Worm (Caenorhabditis elegans): ENCODE data around the gene dhs-20.
A peak's percentile ranks its signal among the peaks of the same experiment; 100 is the strongest.

dhs-20 gene

DNA sequence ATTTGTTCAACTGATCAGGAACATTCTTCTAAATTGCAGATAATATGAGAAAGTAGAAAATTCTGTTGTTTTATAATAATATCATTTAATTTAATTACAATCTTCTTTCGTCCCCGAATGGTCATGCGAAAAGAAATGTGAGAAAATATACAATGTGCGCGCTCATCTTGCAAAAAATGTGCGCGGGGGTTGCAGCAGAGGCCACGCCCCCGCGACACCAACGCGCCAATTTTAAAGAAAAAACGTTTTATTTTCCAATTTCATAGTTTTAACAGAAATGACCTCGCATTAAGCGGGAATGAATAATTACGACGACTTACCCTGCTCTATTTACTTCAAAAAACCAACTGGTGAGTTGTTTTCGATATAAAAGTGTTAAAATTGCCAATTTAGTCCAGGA, 6.1 kb upstream of the dhs-20 start, which contains the start of gene sas-5:
Gene sas-5 (plus strand): TSS at position 257 of the 400 bp plus-strand sequence.
- TF ChIP-seq ztf-11 (tag; optimal IDR thresholded peaks at IDR 0.05) (no peak), nhr-21 (tag; optimal IDR thresholded peaks at IDR 0.05) (peak; percentile 33), egl-27 (tag; optimal IDR thresholded peaks at IDR 0.05) (no peak), nhr-77 (tag; optimal IDR thresholded peaks at IDR 0.05) (no peak), lin-13 (GFP tag; optimal IDR thresholded peaks at IDR 0.05) (peak; percentile 57), mbf-1 (tag; optimal IDR thresholded peaks at IDR 0.05) (no peak), lin-11 (tag; optimal IDR thresholded peaks at IDR 0.05) (peak; percentile 71), nhr-6 (tag; optimal IDR thresholded peaks at IDR 0.05) (peak; percentile 32), snpc-4 (tag; optimal IDR thresholded peaks at IDR 0.05) (peak; percentile 62), elt-3 (tag; optimal IDR thresholded peaks at IDR 0.05) (no peak), Y55F3AM.14 (GFP tag; optimal IDR thresholded peaks at IDR 0.05) (no peak), peb-1 (tag; optimal IDR thresholded peaks at IDR 0.05) (no peak), aly-2 (tag; optimal IDR thresholded peaks at IDR 0.05) (no peak), zag-1 (tag; optimal IDR thresholded peaks at IDR 0.05) (no peak), nhr-10 (tag; optimal IDR thresholded peaks at IDR 0.05) (no peak), unc-39 (tag; optimal IDR thresholded peaks at IDR 0.05) (no peak), nhr-25 (tag; optimal IDR thresholded peaks at IDR 0.05) (peak; percentile 76), unc-55 (GFP tag; optimal IDR thresholded peaks at IDR 0.05) (peak; percentile 86), blmp-1 (tag; optimal IDR thresholded peaks at IDR 0.05; ENCODE audit: insufficient read depth) (peak; percentile 17), nhr-23 (tag; optimal IDR thresholded peaks at IDR 0.05) (no peak), mdl-1 (tag; optimal IDR thresholded peaks at IDR 0.05) (no peak), nhr-237 (tag; optimal IDR thresholded peaks at IDR 0.05) (no peak), mab-5 (tag; optimal IDR thresholded peaks at IDR 0.05) (peak; percentile 53), ceh-82 (tag; optimal IDR thresholded peaks at IDR 0.05) (peak; percentile 85), ztf-1 (GFP tag; conservative IDR thresholded peaks at IDR 0.05) (no peak), dmd-4 (tag; optimal IDR thresholded peaks at IDR 0.05) (no peak), gmeb-1 (tag; optimal IDR thresholded peaks at IDR 0.05) (peak; percentile 92), crh-2 (tag; optimal IDR thresholded peaks at IDR 0.05) (peak; percentile 73), ama-1 (optimal IDR thresholded peaks at IDR 0.05) (no peak), elt-1 (tag; optimal IDR thresholded peaks at IDR 0.05) (no peak), alr-1 (tag; optimal IDR thresholded peaks at IDR 0.05) (no peak), fos-1 (tag; optimal IDR thresholded peaks at IDR 0.05) (peak; percentile 32), sma-3 (GFP tag; optimal IDR thresholded peaks at IDR 0.05) (peak; percentile 75), skn-1 (tag; optimal IDR thresholded peaks at IDR 0.05) (no peak), F13H6.1 (tag; optimal IDR thresholded peaks at IDR 0.05) (peak; percentile 56), ztf-4 (tag; optimal IDR thresholded peaks at IDR 0.05) (peak; percentile 42), ceh-16 (tag; optimal IDR thresholded peaks at IDR 0.05) (peak; percentile 58), sem-4 (tag; optimal IDR thresholded peaks at IDR 0.05) (peak; percentile 53), lsy-2 (tag; optimal IDR thresholded peaks at IDR 0.05) (peak; percentile 51 to 75), C34F6.9 (tag; optimal IDR thresholded peaks at IDR 0.05) (peak; percentile 55), nhr-12 (tag; optimal IDR thresholded peaks at IDR 0.05) (no peak), sma-9 (GFP tag; optimal IDR thresholded peaks at IDR 0.05) (peak; percentile 92), sma-9 (tag; optimal IDR thresholded peaks at IDR 0.05) (no peak), lin-39 (tag; optimal IDR thresholded peaks at IDR 0.05) (no peak), R02D3.7 (tag; optimal IDR thresholded peaks at IDR 0.05) (no peak), nhr-129 (tag; optimal IDR thresholded peaks at IDR 0.05) (peak; percentile 55), nhr-11 (tag; optimal IDR thresholded peaks at IDR 0.05) (no peak), ZK546.5 (tag; optimal IDR thresholded peaks at IDR 0.05) (no peak), unc-62 (GFP tag; optimal IDR thresholded peaks at IDR 0.05) (no peak)

Measured in whole organism, L2 larva.